Fruit fly (Drosophila melanogaster) whole organism, embryonic: ENCODE data around the gene CG4820.

Experiments used
- Adf1 ChIP-seq: fragments of 200-800 bp; sonication (Bioruptor generic); IDR thresholded peaks from 2 replicates; pipeline ENCODE4 v1.3.6; 2022; ENCODE audit warnings: missing biosample characterization, missing genetic modification characterization
- BtbVII ChIP-seq: fragments of 200-800 bp; sonication (Bioruptor generic); optimal IDR thresholded peaks from 3 replicates; lab custom pipeline; 2017; ENCODE audit warnings: missing biosample characterization, mild to moderate bottlenecking, missing genetic modification characterization
- CG10366 ChIP-seq: fragments of 200-800 bp; sonication (Bioruptor generic); IDR thresholded peaks from 2 replicates; pipeline ENCODE4 v1.3.6; 2022; ENCODE audit warnings: missing biosample characterization, missing genetic modification characterization
- CG10979 ChIP-seq: fragments of 200-800 bp; sonication (Bioruptor generic); optimal IDR thresholded peaks from 2 replicates; lab custom pipeline; 2018; ENCODE audit warnings: missing biosample characterization, mild to moderate bottlenecking, missing genetic modification characterization, moderate library complexity
- CG15269 ChIP-seq: fragments of 200-800 bp; sonication (Bioruptor generic); optimal IDR thresholded peaks from 2 replicates; lab custom pipeline; 2018; ENCODE audit warnings: missing biosample characterization, mild to moderate bottlenecking, missing genetic modification characterization, moderate library complexity
- CG15696 ChIP-seq: fragments of 200-800 bp; sonication (Bioruptor generic); optimal IDR thresholded peaks from 2 replicates; lab custom pipeline; 2019; ENCODE audit warnings: missing biosample characterization, mild to moderate bottlenecking, missing genetic modification characterization, moderate library complexity
- CG17361 ChIP-seq: fragments of 200-800 bp; sonication (Bioruptor generic); IDR thresholded peaks from 3 replicates; pipeline ENCODE4 v1.3.6; 2022; ENCODE audit warnings: missing biosample characterization, missing genetic modification characterization
- CG17568 ChIP-seq: fragments of 200-800 bp; sonication (Bioruptor generic); optimal IDR thresholded peaks from 2 replicates; lab custom pipeline; 2018; ENCODE audit warnings: missing biosample characterization, mild to moderate bottlenecking, missing genetic modification characterization, moderate library complexity
- CG1792 ChIP-seq: fragments of 200-800 bp; sonication (Bioruptor generic); optimal IDR thresholded peaks from 2 replicates; lab custom pipeline; 2016; ENCODE audit warnings: missing biosample characterization, missing genetic modification characterization
- CG18599 ChIP-seq: fragments of 200-800 bp; sonication (Bioruptor generic); optimal IDR thresholded peaks from 3 replicates; lab custom pipeline; 2017; ENCODE audit warnings: missing biosample characterization, missing genetic modification characterization, mild to moderate bottlenecking, moderate library complexity, missing genetic modification reagents
- CG2712 ChIP-seq: fragments of 200-800 bp; optimal IDR thresholded peaks from 3 replicates; lab custom pipeline; 2019; ENCODE audit warnings: missing biosample characterization, mild to moderate bottlenecking, missing genetic modification characterization, moderate library complexity
- CG30403 ChIP-seq: fragments of 200-800 bp; sonication (Bioruptor generic); optimal IDR thresholded peaks from 3 replicates; lab custom pipeline; 2016; ENCODE audit warnings: missing biosample characterization, missing genetic modification characterization
- CG31441 ChIP-seq: fragments of 200-800 bp; sonication (Bioruptor generic); IDR thresholded peaks from 2 replicates; pipeline ENCODE4 v1.3.6; 2022; ENCODE audit warnings: missing biosample characterization, missing genetic modification characterization
- CG3163 ChIP-seq: fragments of 200-800 bp; sonication (Bioruptor generic); optimal IDR thresholded peaks from 3 replicates; lab custom pipeline; 2016; ENCODE audit warnings: missing biosample characterization, missing genetic modification characterization
- CG32767 ChIP-seq: fragments of 200-800 bp; sonication (Bioruptor generic); IDR thresholded peaks from 2 replicates; pipeline ENCODE4 v1.3.6; 2022; ENCODE audit warnings: missing biosample characterization, missing genetic modification characterization
- CG33557 ChIP-seq: fragments of 200-800 bp; sonication (Bioruptor generic); optimal IDR thresholded peaks from 2 replicates; lab custom pipeline; 2019; ENCODE audit warnings: missing biosample characterization, mild to moderate bottlenecking, missing genetic modification characterization, moderate library complexity
- CG3847 ChIP-seq: fragments of 200-800 bp; sonication (Bioruptor generic); IDR thresholded peaks from 2 replicates; pipeline ENCODE4 v1.3.6; 2022; ENCODE audit warnings: missing biosample characterization, missing genetic modification characterization
- CG43689 ChIP-seq: fragments of 200-800 bp; sonication (Bioruptor generic); IDR thresholded peaks from 2 replicates; pipeline ENCODE4 v1.3.6; 2022; ENCODE audit warnings: missing biosample characterization, missing genetic modification characterization
- CG6683 ChIP-seq: fragments of 200-800 bp; sonication (Bioruptor generic); optimal IDR thresholded peaks from 2 replicates; lab custom pipeline; 2017; ENCODE audit warnings: missing biosample characterization, mild to moderate bottlenecking, missing genetic modification characterization, missing genetic modification reagents
- CG7372 ChIP-seq: fragments of 200-800 bp; sonication (Bioruptor generic); IDR thresholded peaks from 2 replicates; pipeline ENCODE4 v1.3.6; 2022; ENCODE audit warnings: missing biosample characterization, missing genetic modification characterization
- Dbx ChIP-seq: fragments of 200-800 bp; sonication (Bioruptor generic); IDR thresholded peaks from 3 replicates; pipeline ENCODE4 v1.3.6; 2022; ENCODE audit warnings: missing biosample characterization, missing genetic modification characterization
- Dip2 ChIP-seq: fragments of 200-800 bp; sonication (Bioruptor generic); IDR thresholded peaks from 2 replicates; pipeline ENCODE4 v1.3.6; 2022; ENCODE audit warnings: missing biosample characterization, missing genetic modification characterization
- Dip3 ChIP-seq: fragments of 200-800 bp; sonication (Bioruptor generic); optimal IDR thresholded peaks from 3 replicates; lab custom pipeline; 2016; ENCODE audit warnings: missing biosample characterization, missing genetic modification characterization
- Ets65A ChIP-seq: fragments of 200-800 bp; sonication (Bioruptor generic); peaks from one replicate; lab custom pipeline; 2016; ENCODE audit warnings: missing biosample characterization, missing genetic modification characterization
- Gug ChIP-seq: fragments of 200-800 bp; sonication (Bioruptor generic); IDR thresholded peaks from 4 replicates; pipeline ENCODE4 v1.3.6; 2022; ENCODE audit warnings: missing biosample characterization, missing genetic modification characterization
- H15 ChIP-seq: fragments of 200-800 bp; sonication (Bioruptor generic); IDR thresholded peaks from 3 replicates; pipeline ENCODE4 v1.3.6; 2022; ENCODE audit warnings: missing biosample characterization, missing genetic modification characterization
- Lpt ChIP-seq: fragments of >200 bp; optimal IDR thresholded peaks from 2 replicates; lab custom pipeline; 2018; ENCODE audit warnings: missing biosample characterization, missing genetic modification characterization
- Med ChIP-seq: fragments of 200-800 bp; sonication (Bioruptor generic); peaks from one replicate; lab custom pipeline; 2016; ENCODE audit warnings: missing biosample characterization, missing genetic modification characterization, mild to moderate bottlenecking, inconsistent platforms, moderate library complexity
- Mrtf ChIP-seq: fragments of 200-800 bp; sonication (Bioruptor generic); IDR thresholded peaks from 3 replicates; pipeline ENCODE4 v1.3.6; 2022; ENCODE audit warnings: missing biosample characterization, missing genetic modification characterization
- Sry-δ ChIP-seq: fragments of 200-800 bp; sonication (Bioruptor generic); optimal IDR thresholded peaks from 2 replicates; lab custom pipeline; 2016; ENCODE audit warnings: missing biosample characterization, missing genetic modification characterization
- TFAM ChIP-seq: fragments of 200-800 bp; sonication (Bioruptor generic); optimal IDR thresholded peaks from 2 replicates; lab custom pipeline; 2017; ENCODE audit warnings: missing biosample characterization, missing genetic modification characterization, inconsistent platforms
- Taf1 ChIP-seq: fragments of 200-800 bp; sonication (Bioruptor generic); IDR thresholded peaks from 2 replicates; pipeline ENCODE4 v1.3.6; 2022; ENCODE audit warnings: missing biosample characterization, missing genetic modification characterization
- Tbp ChIP-seq: fragments of >200 bp; optimal IDR thresholded peaks from 2 replicates; lab custom pipeline; 2018; ENCODE audit warnings: missing biosample characterization, missing genetic modification characterization
- cas ChIP-seq: fragments of 200-800 bp; sonication (Bioruptor generic); IDR thresholded peaks from 2 replicates; pipeline ENCODE4 v1.3.6; 2022; ENCODE audit warnings: missing biosample characterization, missing genetic modification characterization
- cg ChIP-seq: fragments of 200-800 bp; sonication (Bioruptor generic); optimal IDR thresholded peaks from 3 replicates; lab custom pipeline; 2019; ENCODE audit warnings: missing biosample characterization, mild to moderate bottlenecking, missing genetic modification characterization, moderate library complexity
- dati ChIP-seq: fragments of 200-800 bp; sonication (Bioruptor generic); IDR thresholded peaks from 2 replicates; pipeline ENCODE4 v1.3.6; 2022; ENCODE audit warnings: missing biosample characterization, missing genetic modification characterization
- esg ChIP-seq: fragments of 200-800 bp; sonication (Bioruptor generic); conservative IDR thresholded peaks from 2 replicates; pipeline ENCODE4 v1.3.6; 2022; ENCODE audit warnings: missing biosample characterization, missing genetic modification characterization
- eyg ChIP-seq: fragments of 200-800 bp; sonication (Bioruptor generic); optimal IDR thresholded peaks from 3 replicates; lab custom pipeline; 2016; ENCODE audit warnings: missing biosample characterization, missing genetic modification characterization
- fru ChIP-seq: fragments of >200 bp; optimal IDR thresholded peaks from 2 replicates; lab custom pipeline; 2017
- grn ChIP-seq: fragments of 200-800 bp; sonication (Bioruptor generic); optimal IDR thresholded peaks from 3 replicates; lab custom pipeline; 2017; ENCODE audit warnings: missing biosample characterization, missing genetic modification characterization
- gsb-n ChIP-seq: fragments of 200-800 bp; sonication (Bioruptor generic); optimal IDR thresholded peaks from 3 replicates; lab custom pipeline; 2018; ENCODE audit warnings: missing biosample characterization, mild to moderate bottlenecking, missing genetic modification characterization
- her ChIP-seq: fragments of 200-800 bp; sonication (Bioruptor generic); optimal IDR thresholded peaks from 2 replicates; lab custom pipeline; 2016; ENCODE audit warnings: missing biosample characterization, missing genetic modification characterization
- jigr1 ChIP-seq: fragments of 200-800 bp; sonication (Bioruptor generic); IDR thresholded peaks from 3 replicates; pipeline ENCODE4 v1.3.6; 2022; ENCODE audit warnings: missing biosample characterization, missing genetic modification characterization
- jumu ChIP-seq: fragments of 200-800 bp; sonication (Bioruptor generic); optimal IDR thresholded peaks from 3 replicates; lab custom pipeline; 2016; ENCODE audit warnings: missing biosample characterization, missing genetic modification characterization
- lab ChIP-seq: fragments of 200-800 bp; sonication (Bioruptor generic); optimal IDR thresholded peaks from 3 replicates; lab custom pipeline; 2017; ENCODE audit warnings: missing biosample characterization, missing genetic modification characterization, mild to moderate bottlenecking, moderate library complexity, missing genetic modification reagents
- mirr ChIP-seq: fragments of 200-800 bp; sonication (Bioruptor generic); optimal IDR thresholded peaks from 3 replicates; lab custom pipeline; 2018; ENCODE audit warnings: missing biosample characterization, mild to moderate bottlenecking, missing genetic modification characterization
- phol ChIP-seq: fragments of 200-800 bp; sonication (Bioruptor generic); optimal IDR thresholded peaks from 3 replicates; lab custom pipeline; 2018; ENCODE audit warnings: missing biosample characterization, mild to moderate bottlenecking, missing genetic modification characterization, moderate library complexity
- pros ChIP-seq: fragments of 200-800 bp; sonication (Bioruptor generic); optimal IDR thresholded peaks from 3 replicates; lab custom pipeline; 2019; ENCODE audit warnings: missing biosample characterization, mild to moderate bottlenecking, missing genetic modification characterization, moderate library complexity
- stc ChIP-seq: fragments of 200-800 bp; sonication (Bioruptor generic); IDR thresholded peaks from 2 replicates; pipeline ENCODE4 v1.3.6; 2022; ENCODE audit warnings: missing biosample characterization, missing genetic modification characterization
- trem ChIP-seq: fragments of 200-800 bp; optimal IDR thresholded peaks from 3 replicates; lab custom pipeline; 2019; ENCODE audit warnings: missing biosample characterization, mild to moderate bottlenecking, missing genetic modification characterization, moderate library complexity
- tup ChIP-seq: fragments of 200-800 bp; sonication (Bioruptor generic); optimal IDR thresholded peaks from 2 replicates; lab custom pipeline; 2016; ENCODE audit warnings: missing biosample characterization, mild to moderate bottlenecking, missing genetic modification characterization, moderate library complexity
- usp ChIP-seq: fragments of >200 bp; optimal IDR thresholded peaks from 2 replicates; lab custom pipeline; 2017; ENCODE audit warnings: missing biosample characterization, missing genetic modification characterization
- yki ChIP-seq: fragments of >200 bp; optimal IDR thresholded peaks from 3 replicates; lab custom pipeline; 2018

The CG4820 gene

DNA sequence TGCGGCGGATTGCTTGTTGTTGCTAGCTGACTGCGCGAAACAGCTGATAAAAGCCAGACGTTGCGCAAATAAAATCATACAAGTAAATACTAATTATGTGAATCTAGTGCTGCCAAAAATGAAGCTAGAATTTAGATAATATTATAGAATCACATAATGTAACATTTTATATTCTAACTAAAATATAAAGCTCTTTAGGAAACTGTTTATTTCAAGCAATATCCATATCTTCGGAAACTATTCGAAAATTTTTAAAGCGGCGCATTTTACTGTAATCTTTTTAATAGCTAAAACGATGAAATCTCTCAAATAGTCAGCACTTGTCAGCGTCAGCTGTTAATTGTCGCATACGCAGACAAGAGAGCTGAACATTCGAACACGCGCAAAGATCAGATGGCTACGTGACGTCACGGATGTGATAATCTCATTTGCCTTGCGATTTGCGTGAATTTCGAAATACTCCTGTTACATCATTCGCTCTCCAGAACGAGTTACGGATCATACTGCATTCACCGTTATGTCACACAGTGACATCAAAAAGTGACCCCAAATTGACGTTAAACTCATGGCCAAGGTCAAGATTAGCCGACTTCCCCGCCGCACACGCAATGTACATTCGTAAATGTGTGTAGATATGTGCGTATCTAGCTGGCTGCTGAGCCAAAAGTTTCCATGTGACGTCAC lies 26.9 kb downstream of the CG4820 start (continued):
- TF ChIP-seq her (GFP tag; lab: Kevin White, UChicago), result no peak
- TF ChIP-seq phol (tag; lab: Kevin White, UChicago), result peak; percentile 29
- TF ChIP-seq CG43689 (GFP tag; lab: Robert Waterston, UW), result no peak
- peak; percentile 71 for TF ChIP-seq Ets65A
- no peak for TF ChIP-seq CG3847 (GFP tag; lab: Robert Waterston, UW)
- TF ChIP-seq Tbp (GFP tag; lab: Kevin White, UChicago), result no peak
- no peak for TF ChIP-seq jigr1 (GFP tag; lab: Robert Waterston, UW)
- TF ChIP-seq TFAM (GFP tag; lab: Kevin White, UChicago), result no peak
- no peak for TF ChIP-seq jumu (GFP tag; lab: Kevin White, UChicago)
- TF ChIP-seq Taf1 (GFP tag; lab: Robert Waterston, UW), result no peak
- no peak for TF ChIP-seq CG1792 (GFP tag; lab: Kevin White, UChicago)
- peak; percentile 84 for TF ChIP-seq BtbVII (GFP tag; lab: Kevin White, UChicago)
- TF ChIP-seq stc (GFP tag; lab: Robert Waterston, UW), result no peak
- TF ChIP-seq pros (GFP tag; lab: Kevin White, UChicago), result no peak
- no peak for TF ChIP-seq gsb-n (tag; lab: Kevin White, UChicago)
- TF ChIP-seq CG15696 (tag; lab: Kevin White, UChicago), result no peak
- TF ChIP-seq cas, result no peak
- TF ChIP-seq esg (GFP tag; lab: Robert Waterston, UW), result no peak
- no peak for TF ChIP-seq usp
- no peak for TF ChIP-seq CG32767 (GFP tag; lab: Robert Waterston, UW)
- no peak for TF ChIP-seq CG7372 (GFP tag; lab: Robert Waterston, UW)
- TF ChIP-seq Dbx (GFP tag; lab: Robert Waterston, UW), result no peak
- TF ChIP-seq Mrtf (GFP tag; lab: Robert Waterston, UW), result no peak
- TF ChIP-seq CG33557 (GFP tag; lab: Kevin White, UChicago), result no peak
- TF ChIP-seq H15, result no peak
- TF ChIP-seq fru (lab: Kevin White, UChicago), result no peak
- peak; percentile 77 for TF ChIP-seq lab (GFP tag; lab: Kevin White, UChicago)
- no peak for TF ChIP-seq eyg (GFP tag; lab: Kevin White, UChicago)
- TF ChIP-seq CG17568 (GFP tag; lab: Kevin White, UChicago), result no peak
- TF ChIP-seq CG3163 (GFP tag; lab: Kevin White, UChicago), result no peak
- TF ChIP-seq Lpt (GFP tag; lab: Kevin White, UChicago), result no peak
- TF ChIP-seq yki, result no peak
- TF ChIP-seq CG10366 (GFP tag; lab: Robert Waterston, UW), result no peak
- no peak for TF ChIP-seq Adf1 (GFP tag; lab: Robert Waterston, UW)
- no peak for TF ChIP-seq CG15269 (tag; lab: Kevin White, UChicago)
- TF ChIP-seq Dip3 (GFP tag; lab: Kevin White, UChicago), result no peak
- TF ChIP-seq CG17361 (GFP tag; lab: Robert Waterston, UW), result peak; percentile 55; the same call in 2 of the 3 replicates
- no peak for TF ChIP-seq Sry-δ (GFP tag; lab: Kevin White, UChicago)
- peak; percentile 5 for TF ChIP-seq grn (GFP tag; lab: Kevin White, UChicago)
- no peak for TF ChIP-seq cg (GFP tag; lab: Kevin White, UChicago)
- TF ChIP-seq CG6683 (GFP tag; lab: Kevin White, UChicago), result peak; percentile 30
- TF ChIP-seq Gug (GFP tag; lab: Robert Waterston, UW), result no peak
- no peak for TF ChIP-seq Dip2
- TF ChIP-seq CG2712 (tag; lab: Kevin White, UChicago), result peak; percentile 63
- TF ChIP-seq CG18599 (GFP tag; lab: Kevin White, UChicago), result peak; percentile 60
- TF ChIP-seq dati (GFP tag; lab: Robert Waterston, UW), result no peak
- TF ChIP-seq tup (GFP tag; lab: Kevin White, UChicago), result no peak
- TF ChIP-seq CG30403 (GFP tag; lab: Kevin White, UChicago), result peak; percentile 41
- TF ChIP-seq CG31441 (GFP tag; lab: Robert Waterston, UW), result peak; percentile 76
- peak; percentile 49 for TF ChIP-seq CG10979
- TF ChIP-seq trem (tag; lab: Kevin White, UChicago), result peak; percentile 50
- peak; percentile 47 for TF ChIP-seq mirr
- peak; percentile 84 for TF ChIP-seq Med (GFP tag; lab: Kevin White, UChicago)
